Fruit fly (Drosophila melanogaster): Measurements from ENCODE around the gene CG7202.

- TF ChIP-seq CG7101 (tag; optimal IDR thresholded peaks at IDR 0.05) = no peak
- peak; percentile 72 for TF ChIP-seq kay (GFP tag; ENCODE audit: borderline replicate concordance)
- no peak for TF ChIP-seq CG5204 (GFP tag; optimal IDR thresholded peaks at IDR 0.05)
- no peak for TF ChIP-seq Crg-1 (GFP tag; optimal IDR thresholded peaks at IDR 0.05)
- TF ChIP-seq Clk (GFP tag; optimal IDR thresholded peaks at IDR 0.05) = no peak
Observed at dm6 chr3L:21477866-21478265, 14.7 kb downstream of the CG7202 start.

All from whole organism, adult.